Fruit fly (Drosophila melanogaster) Kc167 (cell line): ENCODE results near the gene Akr1B.
"Not testable (repeated sequence)": the region's sequence is repeated elsewhere in the genome, so short reads cannot be mapped to it uniquely, and the experiment has no call there.

Experiments
- Myc ChIP-seq: fragments of >200 bp; optimal IDR thresholded peaks from 2 replicates; lab custom pipeline; 2017; ENCODE audit warnings: missing external identifiers
- Sin3A ChIP-seq: fragments of >200 bp; optimal IDR thresholded peaks from 2 replicates; lab custom pipeline; 2018; ENCODE audit warnings: missing external identifiers
- h ChIP-seq: fragments of >200 bp; optimal IDR thresholded peaks from 3 replicates; lab custom pipeline; 2018; ENCODE audit warnings: missing external identifiers
- insv ChIP-seq: fragments of >200 bp; optimal IDR thresholded peaks from 3 replicates; lab custom pipeline; 2018; ENCODE audit warnings: missing external identifiers
- psq ChIP-seq: fragments of >200 bp; optimal IDR thresholded peaks from 2 replicates; lab custom pipeline; 2017; ENCODE audit warnings: missing external identifiers
- ttk ChIP-seq: sonication (Bioruptor generic); optimal IDR thresholded peaks from 2 replicates; lab custom pipeline; 2017; ENCODE audit warnings: missing external identifiers

Akr1B gene

dm6 chr3L:11578211-11578673 is 45.9 kb downstream of the Akr1B start, which contains the start of gene CG33270:
CG33270 (minus strand) TSS chr3L:11578623.
- TF ChIP-seq insv (lab: Kevin White, UChicago) (no peak), Myc (lab: Kevin White, UChicago) (no peak), Sin3A (lab: Kevin White, UChicago) (no peak), h (lab: Kevin White, UChicago) (no peak), ttk (no peak), psq (lab: Kevin White, UChicago) (no peak)

- TF ChIP-seq ttk = no peak
These were observed 46.8 kb downstream of the Akr1B start, which contains the start of gene CG33271 for dm6 chr3L:11577395-11577794. CG33271 (minus strand) TSS chr3L:11577495.

- not testable (repeated sequence) for TF ChIP-seq Sin3A (lab: Kevin White, UChicago); psq (lab: Kevin White, UChicago); ttk
These were observed 47.2 kb downstream of the Akr1B start, which contains the start of gene CG33489 for dm6 chr3L:11576944-11577343. CG33489 (minus strand) TSS chr3L:11577044.

- no peak for TF ChIP-seq Sin3A (lab: Kevin White, UChicago)
These were observed 49.6 kb downstream of the Akr1B start, which contains the start of gene CG33490 for dm6 chr3L:11574563-11574962. CG33490 (minus strand) TSS chr3L:11574663.
